Fruit fly (Drosophila melanogaster) Kc167 (cell line): ENCODE results near the gene Mtl.

ENCODE experiments used
- Sin3A ChIP-seq: fragments of >200 bp; optimal IDR thresholded peaks from 2 replicates; lab custom pipeline; 2018; ENCODE audit warnings: missing external identifiers
- h ChIP-seq: fragments of >200 bp; optimal IDR thresholded peaks from 3 replicates; lab custom pipeline; 2018; ENCODE audit warnings: missing external identifiers
- insv ChIP-seq: fragments of >200 bp; optimal IDR thresholded peaks from 3 replicates; lab custom pipeline; 2018; ENCODE audit warnings: missing external identifiers
- ttk ChIP-seq: sonication (Bioruptor generic); optimal IDR thresholded peaks from 2 replicates; lab custom pipeline; 2017; ENCODE audit warnings: missing external identifiers

DNA sequence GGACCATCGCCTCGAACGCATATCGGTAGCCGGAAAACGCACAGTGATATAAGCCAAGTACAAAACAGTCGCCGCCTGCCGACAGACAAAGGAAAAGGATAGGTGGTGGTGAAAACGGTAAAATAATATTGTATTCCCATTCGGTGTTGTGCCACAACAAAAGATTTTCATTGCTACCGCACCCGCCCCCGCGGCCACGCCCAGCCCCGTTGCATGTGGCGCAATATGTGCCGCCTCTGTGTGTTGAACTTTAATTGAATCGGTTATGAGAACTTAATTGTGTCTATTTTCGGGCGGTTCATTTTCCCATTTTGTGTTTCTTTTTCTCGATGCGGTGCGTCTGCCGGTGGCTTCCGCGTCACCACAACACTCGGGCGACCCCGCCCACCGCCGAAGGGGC lies 508 bp downstream of the Mtl start:
- TF ChIP-seq h (no peak), ttk (lab: Kevin White, UChicago) (no peak), Sin3A (lab: Kevin White, UChicago) (no peak), insv (lab: Kevin White, UChicago) (no peak)
